Fruit fly (Drosophila melanogaster) whole organism, pupa: ENCODE results near the gene CG11158.

Experiments
- CG10348 ChIP-seq: fragments of 200-800 bp; sonication (Bioruptor generic); IDR thresholded peaks from 2 replicates; pipeline ENCODE4 v1.3.6; 2022; ENCODE audit warnings: missing biosample characterization, missing genetic modification characterization
- CG12605 ChIP-seq: fragments of 200-800 bp; sonication (Bioruptor generic); IDR thresholded peaks from 2 replicates; pipeline ENCODE4 v1.3.6; 2022; ENCODE audit warnings: missing biosample characterization, missing genetic modification characterization
- CG13204 ChIP-seq: fragments of 200-800 bp; sonication (Bioruptor generic); optimal IDR thresholded peaks from 2 replicates; lab custom pipeline; 2018; ENCODE audit warnings: missing biosample characterization, mild to moderate bottlenecking, missing genetic modification characterization, moderate library complexity
- CG14655 ChIP-seq: fragments of 200-800 bp; sonication (Bioruptor generic); optimal IDR thresholded peaks from 3 replicates; lab custom pipeline; 2017; ENCODE audit warnings: mild to moderate bottlenecking, missing biosample characterization, missing genetic modification reagents, missing genetic modification characterization
- CG15710 ChIP-seq: fragments of 200-800 bp; sonication (Bioruptor generic); optimal IDR thresholded peaks from 2 replicates; lab custom pipeline; 2018; ENCODE audit warnings: missing biosample characterization, mild to moderate bottlenecking, missing genetic modification characterization, moderate library complexity
- CG17806 ChIP-seq: fragments of 200-800 bp; sonication (Bioruptor generic); optimal IDR thresholded peaks from 2 replicates; lab custom pipeline; 2018; ENCODE audit warnings: missing biosample characterization, mild to moderate bottlenecking, missing genetic modification characterization, moderate library complexity
- CG32121 ChIP-seq: fragments of 200-800 bp; sonication (Bioruptor generic); IDR thresholded peaks from 2 replicates; pipeline ENCODE4 v1.3.6; 2022; ENCODE audit warnings: missing biosample characterization, missing genetic modification characterization
- CG34367 ChIP-seq: fragments of 200-800 bp; sonication (Bioruptor generic); optimal IDR thresholded peaks from 2 replicates; lab custom pipeline; 2018; ENCODE audit warnings: missing biosample characterization, mild to moderate bottlenecking, missing genetic modification characterization
- CG4496 ChIP-seq: fragments of 200-800 bp; sonication (Bioruptor generic); IDR thresholded peaks from 3 replicates; pipeline ENCODE4 v1.3.6; 2022; ENCODE audit warnings: missing biosample characterization, missing genetic modification characterization
- CG8159 ChIP-seq: fragments of 200-800 bp; sonication (Bioruptor generic); optimal IDR thresholded peaks from 3 replicates; lab custom pipeline; 2018; ENCODE audit warnings: missing biosample characterization, mild to moderate bottlenecking, missing genetic modification characterization, moderate library complexity
- CG8301 ChIP-seq: fragments of 200-800 bp; sonication (Bioruptor generic); optimal IDR thresholded peaks from 2 replicates; lab custom pipeline; 2018; ENCODE audit warnings: missing biosample characterization, mild to moderate bottlenecking, missing genetic modification characterization
- CG9948 ChIP-seq: fragments of 200-800 bp; sonication (Bioruptor generic); optimal IDR thresholded peaks from 2 replicates; lab custom pipeline; 2018; ENCODE audit warnings: missing biosample characterization, mild to moderate bottlenecking, missing genetic modification characterization, moderate library complexity
- D1 ChIP-seq: fragments of 200-800 bp; sonication (Bioruptor generic); optimal IDR thresholded peaks from 2 replicates; lab custom pipeline; 2018; ENCODE audit warnings: missing biosample characterization, mild to moderate bottlenecking, missing genetic modification characterization, moderate library complexity
- EcR ChIP-seq: fragments of 200-800 bp; sonication (Bioruptor generic); optimal IDR thresholded peaks from 3 replicates; lab custom pipeline; 2019; ENCODE audit warnings: missing biosample characterization, missing genetic modification characterization, mild to moderate bottlenecking, moderate library complexity, missing genetic modification reagents
- Ets98B ChIP-seq: fragments of 200-800 bp; sonication (Bioruptor generic); IDR thresholded peaks from 2 replicates; pipeline ENCODE4 v1.3.6; 2022; ENCODE audit warnings: missing biosample characterization, missing genetic modification characterization
- Pif1A ChIP-seq: fragments of 200-800 bp; sonication (Bioruptor generic); optimal IDR thresholded peaks from 3 replicates; lab custom pipeline; 2016; ENCODE audit warnings: missing biosample characterization, missing genetic modification characterization
- Pif1B ChIP-seq: fragments of 200-800 bp; sonication (Bioruptor generic); optimal IDR thresholded peaks from 3 replicates; lab custom pipeline; 2016; ENCODE audit warnings: missing biosample characterization, missing genetic modification characterization
- Snoo ChIP-seq: fragments of 200-800 bp; sonication (Bioruptor generic); optimal IDR thresholded peaks from 3 replicates; lab custom pipeline; 2017; ENCODE audit warnings: missing biosample characterization, mild to moderate bottlenecking, missing genetic modification characterization, inconsistent platforms
- fd96Ca ChIP-seq: fragments of 200-800 bp; sonication (Bioruptor generic); IDR thresholded peaks from 3 replicates; pipeline ENCODE4 v1.3.6; 2022; ENCODE audit warnings: missing biosample characterization, missing genetic modification characterization
- gl ChIP-seq: fragments of 200-800 bp; sonication (Bioruptor generic); optimal IDR thresholded peaks from 2 replicates; lab custom pipeline; 2018; ENCODE audit warnings: missing biosample characterization, mild to moderate bottlenecking, missing genetic modification characterization
- rn ChIP-seq: fragments of 200-800 bp; sonication (Bioruptor generic); IDR thresholded peaks from 2 replicates; pipeline ENCODE4 v1.3.6; 2022; ENCODE audit warnings: missing biosample characterization, missing genetic modification characterization

CG11158 gene

dm6 chrX:13698717-13699427 is 16.1 kb downstream of the CG11158 start:
- no peak for TF ChIP-seq CG8159
- no peak for TF ChIP-seq CG10348 (GFP tag; lab: Robert Waterston, UW)
- TF ChIP-seq CG32121 (GFP tag; lab: Robert Waterston, UW): 0 out of 2 replicates have a peak, but pooled peaks have one; percentile 19
- TF ChIP-seq Snoo (tag; lab: Kevin White, UChicago): no peak
- peak; percentile 8 for TF ChIP-seq CG8301 (tag; lab: Kevin White, UChicago)
- peak; percentile 63; the same call in 1 of the 3 replicates for TF ChIP-seq CG4496 (GFP tag; lab: Robert Waterston, UW)
- no peak for TF ChIP-seq D1
- TF ChIP-seq fd96Ca (GFP tag; lab: Robert Waterston, UW): no peak
- TF ChIP-seq CG34367 (tag; lab: Kevin White, UChicago): no peak
- TF ChIP-seq CG14655 (GFP tag; lab: Kevin White, UChicago): peak; percentile 15
- no peak for TF ChIP-seq Pif1A (GFP tag; lab: Kevin White, UChicago)
- TF ChIP-seq CG13204 (GFP tag; lab: Kevin White, UChicago): no peak
- TF ChIP-seq gl (tag; lab: Kevin White, UChicago): no peak
- TF ChIP-seq Ets98B (GFP tag; lab: Robert Waterston, UW): peak; percentile 43; the same call in 1 of the 2 replicates
- no peak for TF ChIP-seq CG12605 (GFP tag; lab: Robert Waterston, UW)
- no peak for TF ChIP-seq CG15710 (tag; lab: Kevin White, UChicago)
- TF ChIP-seq EcR (GFP tag; lab: Kevin White, UChicago): no peak
- no peak for TF ChIP-seq Pif1B (GFP tag; lab: Kevin White, UChicago)
- no peak for TF ChIP-seq CG9948 (tag; lab: Kevin White, UChicago)
- TF ChIP-seq, all 21 proteins: peak for 5

- TF ChIP-seq rn: no peak
- no peak for TF ChIP-seq CG8301 (tag; lab: Kevin White, UChicago)
- no peak for TF ChIP-seq D1
- no peak for TF ChIP-seq CG34367 (tag; lab: Kevin White, UChicago)
- no peak for TF ChIP-seq CG14655 (GFP tag; lab: Kevin White, UChicago)
- TF ChIP-seq, all 21 proteins: peak for 0
These were observed 16.9 kb downstream of the CG11158 start for dm6 chrX:13699666-13700065.

- TF ChIP-seq Pif1A (GFP tag; lab: Kevin White, UChicago) (no peak), Pif1B (GFP tag; lab: Kevin White, UChicago) (no peak), CG8301 (tag; lab: Kevin White, UChicago) (no peak), D1 (no peak), CG34367 (tag; lab: Kevin White, UChicago) (no peak), CG8159 (no peak), CG17806 (tag; lab: Kevin White, UChicago) (no peak)
These were observed 35.2 kb downstream of the CG11158 start, which contains the start of gene Nadsyn for dm6 chrX:13717982-13718402. TSS of gene Nadsyn (minus strand) at chrX:13718285.

dm6 chrX:13721934-13722333 is 39.2 kb downstream of the CG11158 start, which contains the start of the genes Mrgn1 and mus101:
TSS of gene Mrgn1 (minus strand) at chrX:13721977.
TSS of gene mus101 (plus strand) at chrX:13722246.
- TF ChIP-seq CG14655 (GFP tag; lab: Kevin White, UChicago): no peak
- no peak for TF ChIP-seq EcR (GFP tag; lab: Kevin White, UChicago)
- TF ChIP-seq Snoo (tag; lab: Kevin White, UChicago): no peak
- no peak for TF ChIP-seq rn
- TF ChIP-seq CG32121 (GFP tag; lab: Robert Waterston, UW): no peak
- no peak for TF ChIP-seq CG17806 (tag; lab: Kevin White, UChicago)
- no peak for TF ChIP-seq CG34367 (tag; lab: Kevin White, UChicago)
- TF ChIP-seq Pif1B (GFP tag; lab: Kevin White, UChicago): no peak
- TF ChIP-seq CG13204 (GFP tag; lab: Kevin White, UChicago): no peak
- TF ChIP-seq fd96Ca (GFP tag; lab: Robert Waterston, UW): no peak
- TF ChIP-seq Ets98B (GFP tag; lab: Robert Waterston, UW): no peak
- TF ChIP-seq CG4496 (GFP tag; lab: Robert Waterston, UW): no peak
- TF ChIP-seq CG12605 (GFP tag; lab: Robert Waterston, UW): no peak
- TF ChIP-seq CG10348 (GFP tag; lab: Robert Waterston, UW): no peak
- TF ChIP-seq D1: no peak
- TF ChIP-seq CG9948 (tag; lab: Kevin White, UChicago): no peak
- no peak for TF ChIP-seq gl (tag; lab: Kevin White, UChicago)
- TF ChIP-seq, all 21 proteins: peak for 0
